Worm (Caenorhabditis elegans) whole organism, L2 larva: Measurements from ENCODE around the gene Y79H2A.12.

ENCODE experiments used
- gmeb-1 ChIP-seq: fragments of 150-350 bp; optimal IDR thresholded peaks from 2 replicates; lab custom pipeline; 2014; ENCODE audit warnings: missing biosample characterization, missing genetic modification characterization
- lin-39 ChIP-seq: fragments of 150-350 bp; optimal IDR thresholded peaks from 2 replicates; lab custom pipeline; 2014; ENCODE audit warnings: missing biosample characterization, missing genetic modification reagents, missing genetic modification characterization
- mdl-1 ChIP-seq, 2 experiments: fragments of 150-350 bp in 1 of 2; sonication (generic microtip) in 1 of 2; optimal IDR thresholded peaks; 2 replicates each; lab custom pipeline; 2017; ENCODE audit warnings: missing biosample characterization in 2 of 2, missing genetic modification characterization in 2 of 2
- nhr-21 ChIP-seq: fragments of 150-350 bp; optimal IDR thresholded peaks from 2 replicates; lab custom pipeline; 2014; ENCODE audit warnings: missing biosample characterization, missing genetic modification characterization
- nhr-25 ChIP-seq: fragments of 150-350 bp; sonication (generic microtip); optimal IDR thresholded peaks from 3 replicates; lab custom pipeline; 2014; ENCODE audit warnings: missing biosample characterization, missing genetic modification characterization
- sma-3 ChIP-seq: sonication (generic microtip); optimal IDR thresholded peaks from 2 replicates; lab custom pipeline; 2016; ENCODE audit warnings: missing genetic modification reagents, missing genetic modification characterization, missing compliant biosample characterization
- unc-55 ChIP-seq: fragments of 150-350 bp; sonication (generic microtip); optimal IDR thresholded peaks from 3 replicates; lab custom pipeline; 2014; ENCODE audit warnings: missing biosample characterization, missing genetic modification reagents, missing genetic modification characterization

ce11 chrIII:12064494-12064893, 35.8 kb upstream of the Y79H2A.12 start:
- TF ChIP-seq mdl-1 (tag; optimal IDR thresholded peaks at IDR 0.05; lab: Kevin White, UChicago) (no peak), lin-39 (tag; lab: Kevin White, UChicago) (no peak), unc-55 (no peak), nhr-21 (tag; lab: Kevin White, UChicago) (no peak), nhr-25 (no peak), sma-3 (GFP tag; lab: Kevin White, UChicago) (no peak), gmeb-1 (tag; lab: Kevin White, UChicago) (no peak)
